Fruit fly (Drosophila melanogaster): ENCODE measurements around the gene CG9377.
A peak's percentile ranks its signal among the peaks of the same experiment; 100 is the strongest.

Gene CG9377

DNA sequence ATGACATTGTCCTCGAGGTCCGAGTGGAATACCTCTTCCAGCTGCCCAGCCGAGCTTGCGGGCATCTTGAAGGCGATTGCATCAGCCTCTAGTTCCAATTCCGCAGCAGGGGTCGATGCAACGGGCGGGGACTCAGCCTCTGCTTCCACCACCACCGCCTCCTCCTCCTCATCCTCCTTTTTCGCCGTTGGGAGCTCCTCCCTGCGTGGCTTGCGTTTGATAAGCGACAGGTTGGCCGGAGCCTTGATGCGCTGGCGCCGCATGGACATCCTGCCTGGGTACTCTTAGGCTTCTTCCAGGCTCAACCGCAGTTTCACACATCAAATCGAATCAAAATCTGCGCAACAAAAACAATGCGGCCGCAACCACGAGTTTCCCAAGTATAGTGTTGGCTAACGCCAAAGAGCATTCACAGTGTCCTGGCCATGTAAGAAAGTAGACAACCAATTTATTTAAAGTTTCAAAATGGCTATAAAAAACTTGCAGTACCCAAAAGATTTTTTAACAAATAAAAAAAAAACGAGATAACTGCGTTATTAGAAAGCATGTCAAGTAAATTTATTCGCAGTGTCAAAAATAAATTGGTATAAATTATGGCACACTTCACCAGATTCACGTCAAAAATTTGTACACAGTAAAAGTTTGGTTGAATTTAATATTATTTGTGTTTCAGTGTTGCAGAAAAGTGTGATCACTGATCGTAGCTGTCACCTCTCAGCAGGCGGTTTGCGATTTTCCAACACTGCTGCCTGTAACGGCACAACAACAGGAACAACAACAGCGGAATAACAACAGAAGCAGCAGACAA is 12.3 kb upstream of the CG9377 start, which contains the start of the genes Bdp1 and CG6565 (continued):
- TF ChIP-seq repo (GFP tag; optimal IDR thresholded peaks at IDR 0.05) (peak; percentile 96), yki (optimal IDR thresholded peaks at IDR 0.05) (no peak), dan (GFP tag; IDR thresholded peaks at IDR 0.05) (peak; percentile 93), CG11695 (GFP tag; IDR thresholded peaks at IDR 0.05) (peak; percentile 94), caup (GFP tag; optimal IDR thresholded peaks at IDR 0.05; ENCODE audit: severe bottlenecking) (peak; percentile 95), CG18262 (tag; optimal IDR thresholded peaks at IDR 0.05) (peak; percentile 95), Lpt (GFP tag; optimal IDR thresholded peaks at IDR 0.05) (no peak), hth (optimal IDR thresholded peaks at IDR 0.05) (no peak), CG7963 (GFP tag; IDR thresholded peaks at IDR 0.05; ENCODE audit: partially characterized antibody) (no peak), CG17361 (GFP tag; IDR thresholded peaks at IDR 0.05) (peak; percentile 99), scrt (GFP tag; optimal IDR thresholded peaks at IDR 0.05) (peak; percentile 86), CG10462 (GFP tag; optimal IDR thresholded peaks at IDR 0.05) (peak; percentile 98), z (GFP tag; IDR thresholded peaks at IDR 0.05) (0 out of 3 replicates have a peak, but pooled peaks have one; percentile 34), wor (GFP tag; IDR thresholded peaks at IDR 0.05) (peak; percentile 96), pzg (GFP tag; optimal IDR thresholded peaks at IDR 0.05) (peak; percentile 49), Nf-YC (tag; optimal IDR thresholded peaks at IDR 0.05) (peak; percentile 84), twi (tag; optimal IDR thresholded peaks at IDR 0.05) (peak; percentile 94), Ptx1 (GFP tag; IDR thresholded peaks at IDR 0.05) (peak; percentile 98), CG14014 (GFP tag; IDR thresholded peaks at IDR 0.05) (peak; percentile 95), CG34224 (GFP tag; IDR thresholded peaks at IDR 0.05; ENCODE audit: partially characterized antibody) (no peak), dmrt11E (tag; optimal IDR thresholded peaks at IDR 0.05) (peak; percentile 98), CG2202 (tag; optimal IDR thresholded peaks at IDR 0.05) (peak; percentile 90), H2.0 (GFP tag; IDR thresholded peaks at IDR 0.05) (peak; percentile 93), ham (GFP tag; IDR thresholded peaks at IDR 0.05) (peak; percentile 81), her (GFP tag; optimal IDR thresholded peaks at IDR 0.05) (peak; percentile 95), ind (GFP tag; optimal IDR thresholded peaks at IDR 0.05) (peak; percentile 98), CG13123 (GFP tag; optimal IDR thresholded peaks at IDR 0.05) (peak; percentile 96), crc (GFP tag; optimal IDR thresholded peaks at IDR 0.05) (peak; percentile 95), ato (GFP tag; IDR thresholded peaks at IDR 0.05; ENCODE audit: partially characterized antibody) (no peak), stwl (tag; optimal IDR thresholded peaks at IDR 0.05) (peak; percentile 86), CG15696 (tag; optimal IDR thresholded peaks at IDR 0.05) (peak; percentile 97), nau (GFP tag; optimal IDR thresholded peaks at IDR 0.05) (no peak), exex (tag; optimal IDR thresholded peaks at IDR 0.05) (peak; percentile 81), Sry-β (GFP tag; optimal IDR thresholded peaks at IDR 0.05) (peak; percentile 88), zen (tag; optimal IDR thresholded peaks at IDR 0.05) (peak; percentile 96), Hey (tag; optimal IDR thresholded peaks at IDR 0.05) (peak; percentile 85), Chrac-16 (GFP tag; optimal IDR thresholded peaks at IDR 0.05) (peak; percentile 98), Hr3 (GFP tag; optimal IDR thresholded peaks at IDR 0.05) (peak; percentile 99), gem (tag; optimal IDR thresholded peaks at IDR 0.05) (peak; percentile 98), HLH54F (GFP tag; optimal IDR thresholded peaks at IDR 0.05) (peak; percentile 99), bcd (GFP tag; optimal IDR thresholded peaks at IDR 0.05) (peak; percentile 98), stc (GFP tag; IDR thresholded peaks at IDR 0.05) (peak; percentile 83), NFAT (GFP tag; IDR thresholded peaks at IDR 0.05) (peak; percentile 90), Max (GFP tag; optimal IDR thresholded peaks at IDR 0.05) (peak; percentile 99), peb (GFP tag; IDR thresholded peaks at IDR 0.05) (peak; percentile 89), Usf (GFP tag; optimal IDR thresholded peaks at IDR 0.05) (peak; percentile 97), aop (GFP tag; IDR thresholded peaks at IDR 0.05) (no peak), CG11247 (GFP tag; IDR thresholded peaks at IDR 0.05) (peak; percentile 91), rib (GFP tag; IDR thresholded peaks at IDR 0.05) (peak; percentile 96)

All from whole organism, embryonic.